Worm (Caenorhabditis elegans) whole organism, early embryonic: ENCODE results near the gene ZK354.3.
"Not testable (repeated sequence)": the region's sequence is repeated elsewhere in the genome, so short reads cannot be mapped to it uniquely, and the experiment has no call there.

Source experiments
- B0310.2 ChIP-seq: sonication (generic microtip); optimal IDR thresholded peaks from 2 replicates; lab custom pipeline; 2016; ENCODE audit warnings: mild to moderate bottlenecking, missing genetic modification characterization, missing compliant biosample characterization
- F13C5.2 ChIP-seq: sonication (generic microtip); optimal IDR thresholded peaks from 2 replicates; lab custom pipeline; 2017; ENCODE audit warnings: mild to moderate bottlenecking, missing genetic modification characterization, inconsistent platforms, missing compliant biosample characterization
- ama-1 ChIP-seq: fragments of 150-350 bp; optimal IDR thresholded peaks from 2 replicates; lab custom pipeline; 2014
- hmg-4 ChIP-seq: fragments of 200-800 bp; sonication (Bioruptor generic); optimal IDR thresholded peaks from 2 replicates; lab custom pipeline; 2018; ENCODE audit warnings: mild to moderate bottlenecking, missing genetic modification characterization, missing compliant biosample characterization
- pes-1 ChIP-seq: fragments of 200-800 bp; sonication (Bioruptor generic); IDR thresholded peaks from 2 replicates; pipeline ENCODE4 v1.3.6; 2022; ENCODE audit warnings: missing genetic modification reagents, missing genetic modification characterization, missing compliant biosample characterization
- scrt-1 ChIP-seq: fragments of 200-800 bp; sonication (Bioruptor generic); IDR thresholded peaks from 2 replicates; pipeline ENCODE4 v1.3.6; 2022; ENCODE audit warnings: missing genetic modification characterization, missing compliant biosample characterization
- sea-1 ChIP-seq: fragments of 200-800 bp; sonication (Bioruptor generic); conservative IDR thresholded peaks from 2 replicates; pipeline ENCODE4 v1.3.6; 2022; ENCODE audit warnings: missing genetic modification characterization, missing compliant biosample characterization

- TF ChIP-seq ama-1 (lab: Kevin White, UChicago); F13C5.2 (tag; lab: Kevin White, UChicago); sea-1 (GFP tag; lab: Robert Waterston, UW); hmg-4 (GFP tag; lab: Kevin White, UChicago); pes-1 (GFP tag; lab: Robert Waterston, UW); B0310.2 (tag; lab: Kevin White, UChicago); scrt-1 (GFP tag; lab: Robert Waterston, UW): not testable (repeated sequence)
These were observed 3.2 kb downstream of the ZK354.3 start, which contains the start of the genes msp-59 and ZK354.2 for ce11 chrIV:5313011-5313410.
